Worm (Caenorhabditis elegans) whole organism, L4 larva: ENCODE data around the gene rbx-1.
A peak's percentile ranks its signal among the peaks of the same experiment; 100 is the strongest.

ENCODE experiments used
- pqm-1 ChIP-seq: sonication (generic microtip); optimal IDR thresholded peaks from 2 replicates; lab custom pipeline; 2017; ENCODE audit warnings: missing biosample characterization, missing genetic modification characterization
- zip-2 ChIP-seq: fragments of 150-350 bp; optimal IDR thresholded peaks from 2 replicates; lab custom pipeline; 2014; ENCODE audit warnings: missing biosample characterization, missing genetic modification characterization

DNA sequence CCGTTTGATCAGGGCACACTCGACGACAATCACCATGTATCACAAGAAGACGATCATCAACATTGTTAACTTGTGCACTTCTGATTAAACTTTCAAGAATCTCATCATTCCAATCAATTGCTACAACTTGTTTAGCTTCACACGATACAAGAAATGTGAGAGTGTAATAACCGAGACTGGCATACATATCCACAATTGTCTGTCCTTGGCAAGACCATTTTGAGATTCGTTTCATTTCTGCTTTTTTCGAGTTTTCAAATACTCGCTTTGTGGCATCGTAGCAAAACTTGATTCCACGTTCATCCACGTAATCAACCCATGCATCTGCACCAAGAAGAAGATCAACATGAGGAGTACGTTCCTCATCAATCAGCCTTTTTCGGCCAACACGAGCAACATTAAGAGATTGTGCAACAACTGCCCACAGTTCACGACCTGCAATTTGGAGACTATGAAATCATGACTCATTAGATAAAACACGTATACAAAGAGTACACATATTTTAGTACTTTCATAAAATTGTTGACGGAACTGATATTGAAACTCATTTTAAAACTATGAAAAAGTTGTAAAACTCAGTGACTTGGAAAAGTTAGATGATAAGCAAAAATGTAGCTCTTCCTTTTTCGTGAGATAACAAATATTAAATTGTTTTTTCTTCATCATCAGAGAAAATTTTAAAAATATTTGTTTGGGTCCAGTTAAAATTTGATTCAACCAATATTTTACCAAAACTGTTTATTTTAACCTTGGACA lies 22.3 kb upstream of the rbx-1 start:
- TF ChIP-seq zip-2 (tag; lab: Kevin White, UChicago): no peak
- peak; percentile 47 for TF ChIP-seq pqm-1
